Worm (Caenorhabditis elegans): Measurements from ENCODE around the gene arrd-1.

- TF ChIP-seq W03F9.2 (tag; optimal IDR thresholded peaks at IDR 0.05) (no peak), him-1 (tag; optimal IDR thresholded peaks at IDR 0.05) (no peak)
Observed at ce11 chrII:675822-676221, 48.5 kb downstream of the arrd-1 start.
